Worm (Caenorhabditis elegans) whole organism, L2 larva: ENCODE measurements around the gene F57G4.10.

ENCODE experiments used
- R02D3.7 ChIP-seq: fragments of 150-350 bp; optimal IDR thresholded peaks from 2 replicates; lab custom pipeline; 2014; ENCODE audit warnings: missing biosample characterization, missing genetic modification characterization
- ztf-1 ChIP-seq: fragments of 200-800 bp; sonication (Bioruptor generic); conservative IDR thresholded peaks from 2 replicates; pipeline ENCODE4 v1.3.6; 2022; ENCODE audit warnings: missing genetic modification characterization, missing compliant biosample characterization

- no peak for TF ChIP-seq ztf-1 (GFP tag; lab: Robert Waterston, UW)
- no peak for TF ChIP-seq R02D3.7 (tag; lab: Kevin White, UChicago)
These were observed 27.1 kb upstream of the F57G4.10 start, which contains the start of gene ztf-25 for ce11 chrV:17601520-17601919.
